Worm (Caenorhabditis elegans): ENCODE results near the gene rsp-6.

Gene rsp-6

ce11 chrIV:7790801-7791588 is at the start of gene rsp-6:
Gene rsp-6 (minus strand): TSS chrIV:7791229.
- TF ChIP-seq tbx-2 (tag; optimal IDR thresholded peaks at IDR 0.05) (peak; percentile 88), ceh-88 (GFP tag; IDR thresholded peaks at IDR 0.05) (peak; percentile 65), alr-1 (tag; optimal IDR thresholded peaks at IDR 0.05; ENCODE audit: borderline replicate concordance) (no peak), nhr-237 (tag; optimal IDR thresholded peaks at IDR 0.05) (peak; percentile 76), elt-2 (tag; optimal IDR thresholded peaks at IDR 0.05) (peak; percentile 47), lin-13 (GFP tag; optimal IDR thresholded peaks at IDR 0.05) (peak; percentile 83), vab-15 (tag; optimal IDR thresholded peaks at IDR 0.05) (peak; percentile 90), rnt-1 (tag; optimal IDR thresholded peaks at IDR 0.05) (peak; percentile 81), zip-4 (GFP tag; optimal IDR thresholded peaks at IDR 0.05) (peak; percentile 33), lin-39 (tag; optimal IDR thresholded peaks at IDR 0.05) (peak; percentile 50), egl-13 (tag; optimal IDR thresholded peaks at IDR 0.05) (peak; percentile 69), mep-1 (tag; optimal IDR thresholded peaks at IDR 0.05) (peak; percentile 84), nhr-11 (tag; optimal IDR thresholded peaks at IDR 0.05) (peak; percentile 23), ceh-82 (tag; optimal IDR thresholded peaks at IDR 0.05) (peak; percentile 72 to 94 (median 78)), hlh-17 (GFP tag; optimal IDR thresholded peaks at IDR 0.05; ENCODE audit: borderline replicate concordance) (no peak), sptf-1 (tag; optimal IDR thresholded peaks at IDR 0.05) (no peak), fkh-8 (tag; optimal IDR thresholded peaks at IDR 0.05) (peak; percentile 79), unc-62 (GFP tag; optimal IDR thresholded peaks at IDR 0.05) (no peak), snpc-4 (tag; optimal IDR thresholded peaks at IDR 0.05) (peak; percentile 10), sox-4 (tag; optimal IDR thresholded peaks at IDR 0.05) (no peak), egl-27 (tag; optimal IDR thresholded peaks at IDR 0.05) (no peak), blmp-1 (tag; optimal IDR thresholded peaks at IDR 0.05) (peak; percentile 84), lsy-2 (tag; optimal IDR thresholded peaks at IDR 0.05) (peak; percentile 98 to 99), xbp-1 (tag; optimal IDR thresholded peaks at IDR 0.05) (peak; percentile 87), hlh-4 (tag; optimal IDR thresholded peaks at IDR 0.05) (no peak), C34B4.2 (tag; optimal IDR thresholded peaks at IDR 0.05) (no peak), fkh-10 (GFP tag; optimal IDR thresholded peaks at IDR 0.05) (peak; percentile 67), dpl-1 (GFP tag; optimal IDR thresholded peaks at IDR 0.05) (peak; percentile 92 to 96 (median 94)), hpl-2 (GFP tag; optimal IDR thresholded peaks at IDR 0.05) (no peak), aha-1 (tag; optimal IDR thresholded peaks at IDR 0.05) (peak; percentile 5), C04F5.9 (tag; optimal IDR thresholded peaks at IDR 0.05) (peak; percentile 46), pax-3 (tag; optimal IDR thresholded peaks at IDR 0.05) (no peak), zag-1 (tag; optimal IDR thresholded peaks at IDR 0.05) (no peak), irx-1 (tag; optimal IDR thresholded peaks at IDR 0.05) (peak; percentile 37), C16A3.4 (tag; optimal IDR thresholded peaks at IDR 0.05) (peak; percentile 94), aly-2 (tag; optimal IDR thresholded peaks at IDR 0.05) (peak; percentile 51), tlp-1 (tag; optimal IDR thresholded peaks at IDR 0.05) (no peak), efl-3 (GFP tag; optimal IDR thresholded peaks at IDR 0.05) (no peak), fkh-4 (tag; optimal IDR thresholded peaks at IDR 0.05; ENCODE audit: borderline replicate concordance) (no peak), elt-3 (tag; optimal IDR thresholded peaks at IDR 0.05) (peak in 2 of 6 experiments; percentile 9 to 72), nhr-77 (tag; optimal IDR thresholded peaks at IDR 0.05) (peak; percentile 78), ama-1 (optimal IDR thresholded peaks at IDR 0.05) (no peak), pag-3 (tag; optimal IDR thresholded peaks at IDR 0.05; ENCODE audit: borderline replicate concordance, insufficient read depth) (no peak), nhr-71 (tag; optimal IDR thresholded peaks at IDR 0.05) (peak; percentile 92), ceh-63 (GFP tag; optimal IDR thresholded peaks at IDR 0.05) (no peak), ceh-90 (tag; optimal IDR thresholded peaks at IDR 0.05) (no peak), nhr-20 (tag; optimal IDR thresholded peaks at IDR 0.05) (peak; percentile 85), Y116A8C.19 (tag; optimal IDR thresholded peaks at IDR 0.05; ENCODE audit: borderline replicate concordance) (no peak), lin-14 (GFP tag; optimal IDR thresholded peaks at IDR 0.05) (peak; percentile 89), nhr-90 (tag; optimal IDR thresholded peaks at IDR 0.05; ENCODE audit: poor library complexity) (peak; percentile 50), dsc-1 (tag; optimal IDR thresholded peaks at IDR 0.05) (peak; percentile 79)

All from whole organism, L1 larva.